Worm (Caenorhabditis elegans) whole organism, late embryonic: ENCODE measurements around the gene F46G10.2.
A peak's percentile ranks its signal among the peaks of the same experiment; 100 is the strongest.

ENCODE experiments used
- K02D7.2 ChIP-seq: sonication (generic microtip); optimal IDR thresholded peaks from 2 replicates; lab custom pipeline; 2017; ENCODE audit warnings: mild to moderate bottlenecking, missing genetic modification characterization, missing compliant biosample characterization
- T23F11.4 ChIP-seq: fragments of 200-800 bp; sonication (Bioruptor generic); optimal IDR thresholded peaks from 2 replicates; lab custom pipeline; 2018; ENCODE audit warnings: mild to moderate bottlenecking, missing genetic modification characterization, missing compliant biosample characterization
- Y22D7AL.16 ChIP-seq: sonication (generic microtip); optimal IDR thresholded peaks from 2 replicates; lab custom pipeline; 2016; ENCODE audit warnings: missing genetic modification characterization, missing compliant biosample characterization
- ahr-1 ChIP-seq: sonication (generic microtip); optimal IDR thresholded peaks from 2 replicates; lab custom pipeline; 2016; ENCODE audit warnings: missing genetic modification characterization, missing compliant biosample characterization
- ceh-18 ChIP-seq: sonication (generic microtip); optimal IDR thresholded peaks from 2 replicates; lab custom pipeline; 2016; ENCODE audit warnings: missing genetic modification characterization, missing compliant biosample characterization
- ceh-2 ChIP-seq: sonication (generic microtip); optimal IDR thresholded peaks from 2 replicates; lab custom pipeline; 2016; ENCODE audit warnings: missing genotype, missing genetic modification characterization, missing compliant biosample characterization
- ceh-22 ChIP-seq: sonication (generic microtip); optimal IDR thresholded peaks from 2 replicates; lab custom pipeline; 2017; ENCODE audit warnings: missing biosample characterization, missing genetic modification characterization
- ceh-24 ChIP-seq: sonication (generic microtip); optimal IDR thresholded peaks from 2 replicates; lab custom pipeline; 2016; ENCODE audit warnings: mild to moderate bottlenecking, missing genetic modification characterization, missing compliant biosample characterization
- ceh-31 ChIP-seq: sonication (generic microtip); optimal IDR thresholded peaks from 2 replicates; lab custom pipeline; 2016; ENCODE audit warnings: missing genetic modification characterization, missing compliant biosample characterization
- ceh-34 ChIP-seq: sonication (generic microtip); optimal IDR thresholded peaks from 2 replicates; lab custom pipeline; 2016; ENCODE audit warnings: mild to moderate bottlenecking, missing genetic modification characterization, missing compliant biosample characterization
- ceh-45 ChIP-seq: fragments of 200-800 bp; sonication (Bioruptor generic); IDR thresholded peaks from 2 replicates; pipeline ENCODE4 v1.3.6; 2022; ENCODE audit warnings: missing genetic modification reagents, missing genetic modification characterization, missing compliant biosample characterization
- ceh-9 ChIP-seq: sonication (generic microtip); optimal IDR thresholded peaks from 2 replicates; lab custom pipeline; 2016; ENCODE audit warnings: mild to moderate bottlenecking, missing genetic modification characterization, inconsistent platforms, missing compliant biosample characterization
- che-1 ChIP-seq: sonication (generic microtip); optimal IDR thresholded peaks from 2 replicates; lab custom pipeline; 2016; ENCODE audit warnings: mild to moderate bottlenecking, missing genetic modification characterization, missing compliant biosample characterization
- dmd-4 ChIP-seq: sonication (generic microtip); optimal IDR thresholded peaks from 2 replicates; lab custom pipeline; 2016; ENCODE audit warnings: borderline replicate concordance, missing genetic modification characterization, missing compliant biosample characterization
- elt-2 ChIP-seq: sonication (generic microtip); optimal IDR thresholded peaks from 2 replicates; lab custom pipeline; 2016; ENCODE audit warnings: missing genetic modification reagents, missing genetic modification characterization, missing compliant biosample characterization
- ets-4 ChIP-seq: sonication (generic microtip); optimal IDR thresholded peaks from 2 replicates; lab custom pipeline; 2016; ENCODE audit warnings: missing genetic modification characterization, missing compliant biosample characterization
- eyg-1 ChIP-seq: sonication (generic microtip); optimal IDR thresholded peaks from 2 replicates; lab custom pipeline; 2016; ENCODE audit warnings: missing genotype, missing genetic modification characterization, missing compliant biosample characterization
- fax-1 ChIP-seq: sonication (generic microtip); optimal IDR thresholded peaks from 2 replicates; lab custom pipeline; 2016; ENCODE audit warnings: missing genotype, missing genetic modification characterization, missing compliant biosample characterization
- hlh-13 ChIP-seq: fragments of 200-800 bp; sonication (Bioruptor generic); optimal IDR thresholded peaks from 2 replicates; lab custom pipeline; 2018; ENCODE audit warnings: mild to moderate bottlenecking, missing genetic modification characterization, missing compliant biosample characterization
- hlh-30 ChIP-seq: sonication (generic microtip); optimal IDR thresholded peaks from 2 replicates; lab custom pipeline; 2017; ENCODE audit warnings: antibody characterized with exemption, missing genetic modification characterization, missing compliant biosample characterization; ENCODE audit not compliant: insufficient read depth
- hlh-6 ChIP-seq: sonication (generic microtip); optimal IDR thresholded peaks from 2 replicates; lab custom pipeline; 2016; ENCODE audit warnings: missing genotype, missing genetic modification characterization, missing compliant biosample characterization
- lim-6 ChIP-seq: sonication (generic microtip); optimal IDR thresholded peaks from 2 replicates; lab custom pipeline; 2016; ENCODE audit warnings: missing genetic modification characterization, missing compliant biosample characterization
- mec-3 ChIP-seq: sonication (generic microtip); optimal IDR thresholded peaks from 2 replicates; lab custom pipeline; 2016; ENCODE audit warnings: borderline replicate concordance, missing genetic modification characterization, missing compliant biosample characterization
- nhr-11 ChIP-seq: fragments of 150-350 bp; optimal IDR thresholded peaks from 2 replicates; lab custom pipeline; 2014; ENCODE audit warnings: missing biosample characterization, missing genetic modification characterization
- npax-4 ChIP-seq: sonication (generic microtip); optimal IDR thresholded peaks from 2 replicates; lab custom pipeline; 2016; ENCODE audit warnings: missing genetic modification characterization, missing compliant biosample characterization
- pha-4 ChIP-seq: fragments of 150-350 bp; optimal IDR thresholded peaks from 2 replicates; lab custom pipeline; 2018; ENCODE audit warnings: missing biosample characterization, missing genetic modification reagents, missing genetic modification characterization
- pqm-1 ChIP-seq: sonication (generic microtip); optimal IDR thresholded peaks from 2 replicates; lab custom pipeline; 2016; ENCODE audit warnings: missing genetic modification characterization, missing compliant biosample characterization
- pros-1 ChIP-seq: fragments of 150-350 bp; optimal IDR thresholded peaks from 2 replicates; lab custom pipeline; 2014; ENCODE audit warnings: missing biosample characterization, missing genetic modification reagents, missing genetic modification characterization
- ref-2 ChIP-seq: sonication (generic microtip); optimal IDR thresholded peaks from 2 replicates; lab custom pipeline; 2016; ENCODE audit warnings: missing genetic modification characterization, missing compliant biosample characterization
- sox-4 ChIP-seq: sonication (generic microtip); optimal IDR thresholded peaks from 2 replicates; lab custom pipeline; 2017; ENCODE audit warnings: mild to moderate bottlenecking, missing genetic modification characterization, inconsistent platforms, missing compliant biosample characterization
- syd-9 ChIP-seq: sonication (generic microtip); optimal IDR thresholded peaks from 2 replicates; lab custom pipeline; 2016; ENCODE audit warnings: mild to moderate bottlenecking, missing genetic modification characterization, moderate library complexity, missing compliant biosample characterization
- ztf-16 ChIP-seq: sonication (generic microtip); optimal IDR thresholded peaks from 2 replicates; lab custom pipeline; 2017; ENCODE audit warnings: missing genetic modification characterization, missing compliant biosample characterization

F46G10.2 gene

DNA sequence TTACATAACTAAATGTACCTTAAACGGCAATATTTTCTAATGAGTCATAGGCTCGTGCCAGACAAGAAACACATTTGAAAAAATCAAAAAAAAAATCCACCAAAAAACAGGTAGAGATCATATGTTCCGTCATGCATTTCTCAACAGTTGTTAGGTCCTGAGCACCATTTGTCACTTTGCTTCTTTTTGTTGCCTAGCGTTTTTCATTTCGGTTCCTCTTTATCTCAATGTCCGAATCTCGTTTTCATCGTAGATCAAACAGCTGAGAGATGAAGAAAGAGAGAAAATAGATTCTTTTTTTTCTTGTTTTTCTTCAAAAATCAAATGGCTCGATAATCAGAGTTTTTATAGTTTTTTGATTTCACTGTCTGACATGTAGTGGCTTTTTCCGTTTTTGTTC lies 18.2 kb downstream of the F46G10.2 start:
- peak; percentile 42 for TF ChIP-seq ceh-18
- TF ChIP-seq lim-6 (tag; lab: Kevin White, UChicago), result no peak

DNA sequence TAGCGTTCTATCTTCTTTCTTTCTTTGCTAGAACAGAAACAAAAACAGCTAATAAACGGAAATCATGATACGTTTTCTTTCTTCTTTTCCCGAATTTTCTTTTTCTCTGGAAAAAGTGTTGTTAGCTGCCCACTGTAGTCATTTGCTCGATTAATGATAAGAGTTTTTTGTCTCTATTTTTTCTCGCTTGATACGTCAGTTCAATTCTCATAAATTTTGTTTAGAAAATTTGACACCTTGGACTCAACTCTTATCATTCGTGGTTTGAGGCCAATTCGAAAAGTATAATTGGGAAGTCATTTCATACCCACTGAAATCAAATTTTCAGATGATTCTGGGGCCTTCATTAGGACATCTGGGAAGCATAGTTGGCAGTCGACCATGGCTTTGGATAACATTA lies 19.1 kb downstream of the F46G10.2 start:
- TF ChIP-seq npax-4 (tag; lab: Kevin White, UChicago), result no peak
- TF ChIP-seq che-1 (tag; lab: Kevin White, UChicago), result no peak
- TF ChIP-seq mec-3 (tag; lab: Kevin White, UChicago), result no peak
- TF ChIP-seq ceh-45 (GFP tag; lab: Robert Waterston, UW), result no peak
- TF ChIP-seq ceh-18, result no peak

DNA sequence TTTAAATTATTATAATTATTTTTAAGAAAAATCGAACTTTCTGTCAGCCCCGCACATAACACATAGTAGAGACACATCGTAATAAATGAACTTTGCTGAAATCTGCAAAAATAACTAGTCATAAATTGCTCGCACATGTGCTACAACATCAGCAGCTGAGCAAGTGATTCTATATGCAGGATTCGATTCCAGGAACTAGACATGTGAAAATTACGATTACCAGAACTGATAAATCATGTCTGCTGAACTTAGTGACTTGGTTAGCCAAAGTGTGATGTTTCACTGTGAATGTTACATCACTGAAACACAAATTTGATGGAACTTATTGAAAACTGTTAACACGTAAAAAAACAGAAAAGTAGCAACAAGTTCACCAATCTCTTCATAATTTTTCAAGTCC lies 24.5 kb downstream of the F46G10.2 start:
- TF ChIP-seq lim-6 (tag; lab: Kevin White, UChicago) (no peak), T23F11.4 (GFP tag; lab: Kevin White, UChicago) (no peak), sox-4 (tag; lab: Kevin White, UChicago) (no peak), ceh-2 (tag; lab: Kevin White, UChicago) (no peak), ceh-22 (no peak), eyg-1 (tag; lab: Kevin White, UChicago) (no peak), ceh-34 (tag; lab: Kevin White, UChicago) (no peak), hlh-13 (GFP tag; lab: Kevin White, UChicago) (no peak), nhr-11 (no peak), ahr-1 (tag; lab: Kevin White, UChicago) (no peak), ceh-31 (no peak), dmd-4 (tag; lab: Kevin White, UChicago) (no peak), pros-1 (tag; lab: Kevin White, UChicago) (no peak), pqm-1 (no peak), ztf-16 (tag; lab: Kevin White, UChicago) (no peak)

DNA sequence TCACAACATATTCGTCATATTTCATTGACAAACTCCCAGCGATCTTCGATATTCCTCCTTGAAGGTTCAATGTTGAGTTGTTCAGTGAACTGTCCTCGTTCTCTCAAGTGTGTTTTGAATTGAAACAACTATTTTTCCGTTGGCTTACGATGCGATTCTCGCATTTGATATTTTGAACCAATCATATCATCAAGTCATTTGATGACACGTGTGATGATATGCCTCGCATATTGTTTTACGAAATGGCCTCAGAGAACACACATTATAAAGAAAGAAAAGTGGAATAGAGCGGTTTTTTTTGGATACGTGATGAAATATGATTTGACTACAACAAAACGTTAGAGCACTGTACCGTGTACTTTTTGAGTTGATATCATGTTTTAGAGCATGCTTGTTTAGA lies 25.7 kb downstream of the F46G10.2 start:
- TF ChIP-seq hlh-30 (tag; lab: Kevin White, UChicago) (no peak), syd-9 (tag; lab: Kevin White, UChicago) (no peak), T23F11.4 (GFP tag; lab: Kevin White, UChicago) (no peak), ref-2 (tag; lab: Kevin White, UChicago) (no peak), hlh-6 (tag; lab: Kevin White, UChicago) (no peak), pqm-1 (no peak)
- TF ChIP-seq, all 69 proteins: peak for 0

DNA sequence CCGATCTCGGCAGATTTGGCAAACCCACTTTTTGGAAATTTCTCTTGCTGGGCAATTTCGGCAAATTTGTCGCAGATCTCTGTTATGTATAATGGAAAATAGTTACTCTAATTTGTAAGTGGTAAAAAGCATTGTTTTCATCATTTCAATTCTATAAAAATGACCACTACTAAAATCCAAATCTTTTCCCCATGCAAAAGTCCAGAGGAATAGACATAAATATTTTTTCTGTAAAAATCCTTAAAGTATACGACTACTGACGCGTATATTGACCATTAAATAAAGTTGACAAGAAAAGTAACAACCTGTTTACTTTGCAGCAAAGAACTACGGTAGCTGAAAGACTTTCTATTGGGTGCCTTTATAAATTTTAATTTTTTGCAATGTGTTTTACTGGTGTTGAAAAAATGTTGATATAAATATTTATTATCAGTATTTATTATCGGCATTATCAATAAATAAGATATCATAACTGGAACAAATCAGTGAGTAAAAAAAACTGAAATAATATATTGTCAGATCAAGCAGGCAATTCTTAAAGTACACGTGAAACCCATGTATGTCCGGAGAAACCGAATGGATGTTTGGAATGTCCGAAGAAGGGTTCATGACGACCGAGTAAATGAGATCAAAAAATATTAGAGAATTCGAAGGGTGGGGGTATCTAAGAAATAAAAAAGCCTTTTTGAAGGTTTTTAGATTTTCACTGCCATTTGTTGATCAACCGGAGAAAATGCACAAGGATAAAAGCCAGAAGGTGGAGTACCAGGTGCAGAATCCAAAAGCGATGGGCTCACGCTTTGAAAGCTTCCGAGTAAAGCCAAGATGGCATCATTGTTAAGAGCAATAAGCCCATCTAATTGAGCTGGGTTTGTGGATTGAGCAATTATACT lies 26.7 kb downstream of the F46G10.2 start:
- TF ChIP-seq che-1 (tag; lab: Kevin White, UChicago), result no peak
- peak; percentile 12 for TF ChIP-seq elt-2 (tag; lab: Kevin White, UChicago)

DNA sequence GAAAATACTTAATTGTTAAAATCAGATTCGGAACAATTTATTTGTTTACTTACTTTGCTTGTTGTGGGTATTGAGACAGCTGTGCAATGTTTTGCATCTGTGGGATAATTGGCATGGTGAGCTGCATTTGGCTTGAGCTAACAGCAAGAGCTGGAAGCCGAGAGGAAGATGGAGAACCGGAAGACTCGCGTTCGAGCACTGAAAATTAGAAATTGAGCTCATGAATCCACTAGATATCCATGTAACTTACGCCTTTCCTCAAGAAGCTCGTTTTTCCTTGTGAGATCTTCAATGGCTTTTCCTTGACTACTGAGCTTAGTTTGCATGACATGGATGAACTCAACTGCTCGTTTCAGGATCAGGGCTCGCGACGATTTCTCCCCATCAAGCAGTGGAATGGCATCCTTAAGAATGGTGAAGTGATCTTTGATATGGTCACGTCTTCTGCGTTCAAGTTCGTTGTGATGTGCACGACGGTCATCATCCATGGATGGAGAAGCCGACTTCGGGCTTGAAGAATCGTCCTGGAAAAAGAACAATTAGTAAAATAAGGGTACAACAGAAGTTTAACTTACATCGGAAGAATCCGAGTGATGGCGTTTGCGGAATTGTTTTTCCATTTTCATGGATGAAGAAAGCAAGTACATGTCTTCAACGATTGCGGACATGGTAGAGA lies 27.5 kb downstream of the F46G10.2 start:
- no peak for TF ChIP-seq K02D7.2 (tag; lab: Kevin White, UChicago)
- TF ChIP-seq ceh-18, result no peak
- no peak for TF ChIP-seq ets-4 (tag; lab: Kevin White, UChicago)
- TF ChIP-seq pqm-1, result no peak
- TF ChIP-seq ceh-24 (tag; lab: Kevin White, UChicago), result no peak
- no peak for TF ChIP-seq fax-1 (tag; lab: Kevin White, UChicago)
- TF ChIP-seq Y22D7AL.16 (tag; lab: Kevin White, UChicago), result no peak
- no peak for TF ChIP-seq ceh-22
- no peak for TF ChIP-seq ceh-9 (tag; lab: Kevin White, UChicago)
- no peak for TF ChIP-seq pha-4
- no peak for TF ChIP-seq syd-9 (tag; lab: Kevin White, UChicago)
